Fruit fly (Drosophila melanogaster) ovary, adult (tissue): ENCODE data around the gene CG33124.
A peak's percentile ranks its signal among the peaks of the same experiment; 100 is the strongest.

Experiments
- CG17801 ChIP-seq: fragments of 200-800 bp; optimal IDR thresholded peaks from 2 replicates; lab custom pipeline; 2019; ENCODE audit warnings: missing biosample characterization, mild to moderate bottlenecking, missing genetic modification characterization, moderate library complexity; ENCODE audit not compliant: partially characterized antibody

The CG33124 gene

dm6 chr2L:2184129-2184528 lies 24.8 kb downstream of the CG33124 start:
- no peak for TF ChIP-seq CG17801 (GFP tag; lab: Kevin White, UChicago)

dm6 chr2L:2182735-2183340 lies 26.1 kb downstream of the CG33124 start:
- no peak for TF ChIP-seq CG17801 (GFP tag; lab: Kevin White, UChicago)

- TF ChIP-seq CG17801 (GFP tag; lab: Kevin White, UChicago), result no peak
Observed at dm6 chr2L:2181971-2182643, 26.8 kb downstream of the CG33124 start.

- TF ChIP-seq CG17801 (GFP tag; lab: Kevin White, UChicago), result no peak
Observed at dm6 chr2L:2180665-2181064, 28.2 kb downstream of the CG33124 start.

dm6 chr2L:2180120-2180539 lies 28.8 kb downstream of the CG33124 start:
- no peak for TF ChIP-seq CG17801 (GFP tag; lab: Kevin White, UChicago)

dm6 chr2L:2179366-2179765 lies 29.5 kb downstream of the CG33124 start:
- no peak for TF ChIP-seq CG17801 (GFP tag; lab: Kevin White, UChicago)

dm6 chr2L:2178810-2179143 lies 30.1 kb downstream of the CG33124 start:
- TF ChIP-seq CG17801 (GFP tag; lab: Kevin White, UChicago), result no peak

dm6 chr2L:2177969-2178809 lies 30.7 kb downstream of the CG33124 start, which contains the start of gene aop:
Gene aop, minus strand, starts transcription at chr2L:2178754.
- peak; percentile 55 for TF ChIP-seq CG17801 (GFP tag; lab: Kevin White, UChicago)

dm6 chr2L:2177312-2177968 lies 31.5 kb downstream of the CG33124 start:
- no peak for TF ChIP-seq CG17801 (GFP tag; lab: Kevin White, UChicago)

- peak; percentile 45 for TF ChIP-seq CG17801 (GFP tag; lab: Kevin White, UChicago)
Observed at dm6 chr2L:2175930-2176643, 32.8 kb downstream of the CG33124 start.

dm6 chr2L:2175090-2175830 lies 33.6 kb downstream of the CG33124 start:
- peak; percentile 36 for TF ChIP-seq CG17801 (GFP tag; lab: Kevin White, UChicago)

dm6 chr2L:2173604-2174003 lies 35.3 kb downstream of the CG33124 start:
- no peak for TF ChIP-seq CG17801 (GFP tag; lab: Kevin White, UChicago)

dm6 chr2L:2173191-2173590 lies 35.7 kb downstream of the CG33124 start:
- TF ChIP-seq CG17801 (GFP tag; lab: Kevin White, UChicago), result no peak
